Fruit fly (Drosophila melanogaster) whole organism, wandering third instar larva: ENCODE measurements around the gene eEF1alpha2.

Experiments used
- CG32264 ChIP-seq: fragments of 200-800 bp; sonication (Bioruptor generic); optimal IDR thresholded peaks from 2 replicates; lab custom pipeline; 2016; ENCODE audit warnings: missing biosample characterization, missing genetic modification characterization
- CG9705 ChIP-seq: fragments of 200-800 bp; sonication (Bioruptor generic); optimal IDR thresholded peaks from 2 replicates; lab custom pipeline; 2018; ENCODE audit warnings: missing biosample characterization, mild to moderate bottlenecking, missing genetic modification characterization
- CrebA ChIP-seq: fragments of 200-800 bp; sonication (Bioruptor generic); optimal IDR thresholded peaks from 2 replicates; lab custom pipeline; 2016; ENCODE audit warnings: missing biosample characterization, mild to moderate bottlenecking, missing genetic modification characterization, borderline replicate concordance
- Dif ChIP-seq: fragments of 200-275, 200-300 bp; sonication (Bioruptor generic); optimal IDR thresholded peaks from 2 replicates; lab custom pipeline; 2018; ENCODE audit warnings: missing biosample characterization, missing genetic modification characterization; ENCODE audit not compliant: partially characterized antibody
- Hnf4 ChIP-seq: fragments of 200-800 bp; sonication (Bioruptor generic); optimal IDR thresholded peaks from 2 replicates; lab custom pipeline; 2016; ENCODE audit warnings: missing biosample characterization, mild to moderate bottlenecking, missing genetic modification characterization
- Hr78 ChIP-seq: fragments of >200 bp; optimal IDR thresholded peaks from 2 replicates; lab custom pipeline; 2017; ENCODE audit warnings: missing biosample characterization, missing genetic modification characterization
- Hr83 ChIP-seq: fragments of 200-300 bp; sonication (Bioruptor generic); optimal IDR thresholded peaks from 2 replicates; lab custom pipeline; 2016; ENCODE audit warnings: missing biosample characterization, mild to moderate bottlenecking, missing genetic modification characterization, moderate library complexity; ENCODE audit not compliant: poor library complexity, severe bottlenecking
- Jra ChIP-seq: sonication (Bioruptor generic); optimal IDR thresholded peaks from 2 replicates; lab custom pipeline; 2016; ENCODE audit warnings: missing biosample characterization, missing genetic modification characterization
- Mio ChIP-seq: sonication (Bioruptor generic); optimal IDR thresholded peaks from 2 replicates; lab custom pipeline; 2016; ENCODE audit warnings: missing biosample characterization, missing genetic modification characterization
- N ChIP-seq: fragments of >200 bp; optimal IDR thresholded peaks from 2 replicates; lab custom pipeline; 2018; ENCODE audit warnings: missing biosample characterization, missing external identifiers, missing genetic modification characterization
- OdsH ChIP-seq: fragments of 200-800 bp; sonication (Bioruptor generic); optimal IDR thresholded peaks from 2 replicates; lab custom pipeline; 2016; ENCODE audit warnings: missing biosample characterization, mild to moderate bottlenecking, missing genetic modification characterization
- Rel ChIP-seq, 2 experiments: fragments of 200-800 bp; sonication (Bioruptor generic) in 1 of 2; optimal IDR thresholded peaks; 2 replicates in 1 of 2; 3 replicates in 1 of 2; lab custom pipeline; 2016 to 2019; ENCODE audit warnings: mild to moderate bottlenecking in 2 of 2, missing biosample characterization in 2 of 2, missing genetic modification characterization in 2 of 2, moderate library complexity in 1 of 2
- Sp1 ChIP-seq: fragments of 200-800 bp; sonication (Bioruptor generic); optimal IDR thresholded peaks from 3 replicates; lab custom pipeline; 2019; ENCODE audit warnings: missing biosample characterization, mild to moderate bottlenecking, missing genetic modification characterization, moderate library complexity
- Vsx2 ChIP-seq: fragments of 200-300, 225-300 bp; sonication (Bioruptor generic); optimal IDR thresholded peaks from 2 replicates; lab custom pipeline; 2018; ENCODE audit warnings: missing biosample characterization, missing genetic modification characterization; ENCODE audit not compliant: partially characterized antibody
- br ChIP-seq: fragments of 200-800 bp; sonication (Bioruptor generic); optimal IDR thresholded peaks from 2 replicates; lab custom pipeline; 2016; ENCODE audit warnings: missing biosample characterization, missing genetic modification characterization
- dl ChIP-seq, 2 experiments: fragments of 175-275, 200-275 bp in 1 of 2; fragments of 200-275 bp in 1 of 2; sonication (Bioruptor generic); optimal IDR thresholded peaks; lab custom pipeline; 2018; ENCODE audit warnings: mild to moderate bottlenecking in 2 of 2, missing biosample characterization in 2 of 2, missing genetic modification characterization in 2 of 2, moderate library complexity in 2 of 2; ENCODE audit not compliant: partially characterized antibody in 2 of 2, insufficient read depth in 1 of 2
- ey ChIP-seq: fragments of 200-800 bp; sonication (Bioruptor generic); optimal IDR thresholded peaks from 2 replicates; lab custom pipeline; 2016; ENCODE audit warnings: missing biosample characterization, missing genetic modification characterization
- foxo ChIP-seq, 2 experiments: fragments of 200-800 bp; sonication (Bioruptor generic); optimal IDR thresholded peaks; 2 replicates in 1 of 2; 3 replicates in 1 of 2; lab custom pipeline; 2016 to 2017; ENCODE audit warnings: missing biosample characterization in 2 of 2, missing genetic modification characterization in 2 of 2
- fru ChIP-seq: fragments of 200-800 bp; sonication (Bioruptor generic); optimal IDR thresholded peaks from 3 replicates; lab custom pipeline; 2016; ENCODE audit warnings: missing biosample characterization, mild to moderate bottlenecking, missing genetic modification characterization
- h ChIP-seq: fragments of 200-800 bp; sonication (Bioruptor generic); optimal IDR thresholded peaks from 3 replicates; lab custom pipeline; 2016; ENCODE audit warnings: missing biosample characterization, mild to moderate bottlenecking, missing genetic modification characterization
- lola ChIP-seq: fragments of >200 bp; optimal IDR thresholded peaks from 2 replicates; lab custom pipeline; 2017; ENCODE audit warnings: missing biosample characterization, missing genetic modification characterization
- psq ChIP-seq: fragments of 200-800 bp; sonication (Bioruptor generic); optimal IDR thresholded peaks from 3 replicates; lab custom pipeline; 2017; ENCODE audit warnings: missing biosample characterization, mild to moderate bottlenecking, missing genetic modification characterization, moderate library complexity
- rgr ChIP-seq: fragments of 200-800 bp; sonication (Bioruptor generic); optimal IDR thresholded peaks from 3 replicates; lab custom pipeline; 2016; ENCODE audit warnings: missing biosample characterization, mild to moderate bottlenecking, missing genetic modification characterization
- sv ChIP-seq: fragments of 200-800 bp; sonication (Bioruptor generic); optimal IDR thresholded peaks from 3 replicates; lab custom pipeline; 2016; ENCODE audit warnings: missing biosample characterization, missing genetic modification characterization
- usp ChIP-seq: fragments of >200 bp; optimal IDR thresholded peaks from 2 replicates; lab custom pipeline; 2017; ENCODE audit warnings: missing biosample characterization, missing genetic modification characterization

Gene eEF1alpha2

dm6 chr3R:31748093-31748996, 10.1 kb downstream of the eEF1alpha2 start:
- peak; percentile 20 for TF ChIP-seq Dif (GFP tag; lab: Kevin White, UChicago)
- TF ChIP-seq N (GFP tag; lab: Kevin White, UChicago), result peak; percentile 81
- TF ChIP-seq CG9705, result no peak
- TF ChIP-seq sv (GFP tag; lab: Kevin White, UChicago), result no peak
- peak; percentile 41 for TF ChIP-seq fru (GFP tag; lab: Kevin White, UChicago)
- TF ChIP-seq lola (GFP tag; lab: Kevin White, UChicago), result no peak
- peak; percentile 4 for TF ChIP-seq Hnf4 (GFP tag; lab: Kevin White, UChicago)
- peak; percentile 100 for TF ChIP-seq psq
- TF ChIP-seq Jra (GFP tag; lab: Kevin White, UChicago), result no peak
- peak in 1 of 2 experiments; percentile 40 for TF ChIP-seq foxo (GFP tag; optimal IDR thresholded peaks at IDR 0.05; lab: Kevin White, UChicago)
- TF ChIP-seq Hr78 (GFP tag; lab: Kevin White, UChicago), result peak; percentile 6
- no peak for TF ChIP-seq CrebA (GFP tag; lab: Kevin White, UChicago)
- peak; percentile 18 for TF ChIP-seq br (GFP tag; lab: Kevin White, UChicago)
- peak; percentile 53 for TF ChIP-seq Rel (GFP tag; optimal IDR thresholded peaks at IDR 0.05; lab: Kevin White, UChicago)
- TF ChIP-seq Rel (tag; optimal IDR thresholded peaks at IDR 0.05; lab: Kevin White, UChicago), result peak; percentile 59
- TF ChIP-seq rgr (GFP tag; lab: Kevin White, UChicago), result peak; percentile 21
- peak; percentile 61 for TF ChIP-seq Sp1 (GFP tag; lab: Kevin White, UChicago)
- TF ChIP-seq h, result peak; percentile 30

- TF ChIP-seq CrebA (GFP tag; lab: Kevin White, UChicago), result no peak
- no peak for TF ChIP-seq dl (GFP tag; optimal IDR thresholded peaks at IDR 0.05; lab: Kevin White, UChicago; ENCODE audit: insufficient read depth in 1 of 2, partially characterized antibody in 2 of 2)
- TF ChIP-seq Hr78 (GFP tag; lab: Kevin White, UChicago), result no peak
- no peak for TF ChIP-seq ey (GFP tag; lab: Kevin White, UChicago)
- no peak for TF ChIP-seq usp (GFP tag; lab: Kevin White, UChicago)
- TF ChIP-seq lola (GFP tag; lab: Kevin White, UChicago), result no peak
- no peak for TF ChIP-seq Mio (GFP tag; lab: Kevin White, UChicago)
Measured at dm6 chr3R:31754605-31755004, 16.3 kb downstream of the eEF1alpha2 start, which contains the start of gene salt. Gene salt (minus strand): TSS chr3R:31754705.

- TF ChIP-seq CG32264 (GFP tag; lab: Kevin White, UChicago) (no peak), Mio (GFP tag; lab: Kevin White, UChicago) (no peak), Hr83 (GFP tag; lab: Kevin White, UChicago) (peak; percentile 35), Vsx2 (no peak), dl (GFP tag; optimal IDR thresholded peaks at IDR 0.05; lab: Kevin White, UChicago; ENCODE audit: insufficient read depth in 1 of 2, partially characterized antibody in 2 of 2) (no peak)
Measured at dm6 chr3R:31758587-31759167, 20.4 kb downstream of the eEF1alpha2 start, which contains the start of gene CG2187. Gene CG2187 (minus strand): TSS chr3R:31758637.

DNA sequence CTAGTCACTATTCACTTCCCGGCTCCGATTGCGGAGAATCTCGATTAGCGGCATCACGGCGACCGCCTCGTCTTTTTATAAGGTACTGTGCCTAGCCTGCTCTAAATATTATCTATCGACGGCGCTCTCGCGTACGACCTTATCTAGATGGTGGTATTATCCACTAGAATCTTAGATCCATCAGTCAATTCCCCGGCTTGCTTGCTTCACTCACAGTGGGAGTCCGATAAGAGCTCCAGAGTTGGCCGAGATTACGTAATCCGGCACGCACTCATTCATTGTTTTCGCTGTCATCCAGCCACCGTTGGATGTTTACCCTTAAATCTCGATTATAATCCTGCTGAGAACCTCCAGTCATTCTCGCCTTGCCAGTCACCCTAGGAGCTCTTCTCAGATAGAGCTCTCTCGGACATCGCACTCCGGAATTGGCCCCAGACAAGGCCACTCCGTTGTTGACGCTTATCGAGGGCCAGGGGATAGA, 23.3 kb downstream of the eEF1alpha2 start, which contains the start of gene Smvt:
Gene Smvt, minus strand, starts transcription at position 51 of the 481 bp plus-strand sequence.
- TF ChIP-seq Rel (GFP tag; optimal IDR thresholded peaks at IDR 0.05; lab: Kevin White, UChicago) (no peak), Rel (tag; optimal IDR thresholded peaks at IDR 0.05; lab: Kevin White, UChicago) (no peak), OdsH (GFP tag; lab: Kevin White, UChicago) (no peak), Hr83 (GFP tag; lab: Kevin White, UChicago) (no peak), Hr78 (GFP tag; lab: Kevin White, UChicago) (no peak), br (GFP tag; lab: Kevin White, UChicago) (no peak), h (no peak)

DNA sequence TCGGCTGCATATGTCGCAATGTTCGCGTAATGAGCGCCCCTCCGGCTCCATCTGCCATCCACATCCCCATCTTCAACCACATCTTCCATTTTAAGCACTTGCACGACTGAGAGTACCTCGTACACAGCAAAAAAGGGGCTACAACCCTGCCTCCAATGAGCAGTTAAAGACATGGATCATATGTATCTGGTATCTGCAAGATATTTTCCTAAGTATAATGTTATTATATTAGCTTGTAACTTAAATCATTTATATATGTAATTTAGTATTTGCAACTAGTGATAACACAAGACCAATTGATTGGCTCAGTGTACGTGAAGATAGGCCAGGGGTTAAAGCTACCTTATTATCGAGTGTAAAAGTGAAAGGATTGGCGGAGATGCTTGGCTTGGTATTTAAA, 24.4 kb downstream of the eEF1alpha2 start:
- TF ChIP-seq CG32264 (GFP tag; lab: Kevin White, UChicago) (no peak), fru (GFP tag; lab: Kevin White, UChicago) (peak; percentile 4)
- TF ChIP-seq, all 38 proteins: peak for 1
